Worm (Caenorhabditis elegans): ENCODE results near the gene tmem-120.
A peak's percentile ranks its signal among the peaks of the same experiment; 100 is the strongest.

The tmem-120 gene

DNA sequence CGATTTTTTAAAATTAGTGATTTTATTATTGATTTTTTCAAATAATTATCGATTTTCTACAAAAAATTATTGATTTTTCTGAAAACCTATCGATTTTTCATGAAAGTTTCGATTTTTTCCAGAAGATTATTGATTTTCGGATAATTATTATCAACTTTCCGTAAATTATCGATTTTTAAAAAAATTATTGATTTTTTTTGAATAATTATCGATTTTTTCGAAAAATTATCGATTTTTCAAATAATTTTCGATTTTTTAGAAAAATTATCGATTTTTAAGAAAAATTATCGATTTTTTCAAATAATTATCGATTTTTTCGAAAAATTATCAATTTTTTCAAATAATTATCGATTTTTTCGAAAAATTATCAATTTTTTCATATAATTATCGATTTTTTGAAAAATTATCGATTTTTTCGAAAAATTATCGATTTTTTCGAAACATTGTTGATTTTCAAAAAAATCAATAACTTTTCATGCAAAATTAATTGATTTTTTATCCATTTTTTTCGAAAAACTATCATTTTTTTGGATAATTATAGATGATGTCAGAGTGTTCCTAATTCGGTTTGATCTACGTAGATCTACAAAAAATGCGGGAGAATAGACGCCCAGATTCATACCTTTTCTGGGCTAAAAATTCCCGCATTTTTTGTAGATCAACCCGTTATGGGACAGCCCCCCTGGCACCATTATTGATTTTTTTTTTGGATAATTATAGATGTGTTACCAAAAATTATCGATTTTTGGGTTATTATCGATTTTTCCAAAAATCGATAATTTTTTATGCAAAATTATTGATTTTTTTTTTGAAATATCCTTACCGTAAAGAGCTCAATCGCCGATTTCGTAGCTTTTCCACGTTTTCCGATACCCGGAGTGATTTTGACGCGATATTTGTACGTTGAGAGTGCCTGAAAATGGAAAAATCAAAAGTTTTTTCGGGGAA is 49.2 kb downstream of the tmem-120 start:
- TF ChIP-seq lim-6 (tag; optimal IDR thresholded peaks at IDR 0.05) (no peak), ceh-48 (tag; optimal IDR thresholded peaks at IDR 0.05) (peak; percentile 50), sox-4 (tag; optimal IDR thresholded peaks at IDR 0.05) (no peak)

All from whole organism, late embryonic.